Worm (Caenorhabditis elegans) whole organism, young adult: ENCODE results near the gene F55G11.6.

Experiments
- B0336.3 ChIP-seq: fragments of 200-800 bp; sonication (Bioruptor generic); IDR thresholded peaks from 2 replicates; pipeline ENCODE4 v1.3.6; 2022; ENCODE audit warnings: missing genetic modification characterization, missing compliant biosample characterization
- C17E4.6 ChIP-seq: fragments of 200-800 bp; sonication (Bioruptor generic); IDR thresholded peaks from 2 replicates; pipeline ENCODE4 v1.3.6; 2022; ENCODE audit warnings: missing genetic modification reagents, missing genetic modification characterization, missing compliant biosample characterization
- D2030.7 ChIP-seq: fragments of 200-800 bp; sonication (Bioruptor generic); IDR thresholded peaks from 2 replicates; pipeline ENCODE4 v1.3.6; 2022; ENCODE audit warnings: missing genetic modification reagents, missing genetic modification characterization, missing compliant biosample characterization
- F39B2.1 ChIP-seq: fragments of 200-800 bp; sonication (Bioruptor generic); IDR thresholded peaks from 2 replicates; pipeline ENCODE4 v1.3.6; 2022; ENCODE audit warnings: missing genetic modification reagents, missing genetic modification characterization, missing compliant biosample characterization
- F52B5.7 ChIP-seq: sonication (generic microtip); optimal IDR thresholded peaks from 2 replicates; lab custom pipeline; 2016; ENCODE audit warnings: mild to moderate bottlenecking, missing genetic modification characterization, missing compliant biosample characterization
- K12H6.12 ChIP-seq: fragments of 200-800 bp; sonication (Bioruptor generic); optimal IDR thresholded peaks from 2 replicates; lab custom pipeline; 2018; ENCODE audit warnings: mild to moderate bottlenecking, missing genetic modification characterization, missing compliant biosample characterization
- Y53F4B.3 ChIP-seq: fragments of 200-800 bp; sonication (Bioruptor generic); IDR thresholded peaks from 2 replicates; pipeline ENCODE4 v1.3.6; 2022; ENCODE audit warnings: missing genetic modification reagents, missing genetic modification characterization, missing compliant biosample characterization
- Y53G8AR.9 ChIP-seq: fragments of 200-800 bp; sonication (Bioruptor generic); conservative IDR thresholded peaks from 2 replicates; pipeline ENCODE4 v1.3.6; 2022; ENCODE audit warnings: missing genetic modification reagents, missing genetic modification characterization, missing compliant biosample characterization
- Y95B8A.8 ChIP-seq: fragments of 200-800 bp; sonication (Bioruptor generic); IDR thresholded peaks from 2 replicates; pipeline ENCODE4 v1.3.6; 2022; ENCODE audit warnings: missing genetic modification reagents, missing genetic modification characterization, missing compliant biosample characterization
- ZK185.1 ChIP-seq: sonication (generic microtip); optimal IDR thresholded peaks from 2 replicates; lab custom pipeline; 2016; ENCODE audit warnings: mild to moderate bottlenecking, missing genetic modification characterization, missing compliant biosample characterization; ENCODE audit not compliant: poor library complexity, severe bottlenecking
- aptf-3 ChIP-seq: fragments of 200-800 bp; sonication (Bioruptor generic); IDR thresholded peaks from 2 replicates; pipeline ENCODE4 v1.3.6; 2022; ENCODE audit warnings: missing genetic modification characterization, missing compliant biosample characterization
- atf-7 ChIP-seq: sonication (generic microtip); optimal IDR thresholded peaks from 2 replicates; lab custom pipeline; 2017; ENCODE audit warnings: mild to moderate bottlenecking, missing genetic modification characterization, missing compliant biosample characterization
- attf-5 ChIP-seq: fragments of 200-800 bp; sonication (Bioruptor generic); optimal IDR thresholded peaks from 2 replicates; lab custom pipeline; 2018; ENCODE audit warnings: mild to moderate bottlenecking, missing genetic modification characterization, missing compliant biosample characterization
- ccch-3 ChIP-seq: fragments of 200-800 bp; sonication (Bioruptor generic); optimal IDR thresholded peaks from 2 replicates; lab custom pipeline; 2018; ENCODE audit warnings: mild to moderate bottlenecking, missing genetic modification characterization, missing compliant biosample characterization
- ceh-100 ChIP-seq: fragments of 200-800 bp; sonication (Bioruptor generic); IDR thresholded peaks from 2 replicates; pipeline ENCODE4 v1.3.6; 2022; ENCODE audit warnings: missing genetic modification reagents, missing genetic modification characterization, missing compliant biosample characterization
- ceh-27 ChIP-seq: fragments of 200-800 bp; sonication (Bioruptor generic); optimal IDR thresholded peaks from 2 replicates; lab custom pipeline; 2018; ENCODE audit warnings: mild to moderate bottlenecking, missing genetic modification characterization, moderate library complexity, missing compliant biosample characterization
- ceh-91 ChIP-seq: fragments of 200-800 bp; sonication (Bioruptor generic); IDR thresholded peaks from 2 replicates; pipeline ENCODE4 v1.3.6; 2022; ENCODE audit warnings: missing genetic modification reagents, missing genetic modification characterization, missing compliant biosample characterization
- dox-1 ChIP-seq: fragments of 200-800 bp; sonication (Bioruptor generic); IDR thresholded peaks from 2 replicates; pipeline ENCODE4 v1.3.6; 2022; ENCODE audit warnings: missing genetic modification reagents, missing genetic modification characterization, missing compliant biosample characterization
- ekl-4 ChIP-seq: fragments of 200-800 bp; sonication (Bioruptor generic); IDR thresholded peaks from 2 replicates; pipeline ENCODE4 v1.3.6; 2022; ENCODE audit warnings: missing genetic modification reagents, missing genetic modification characterization, missing compliant biosample characterization
- ets-4 ChIP-seq: fragments of 200-800 bp; sonication (Bioruptor generic); optimal IDR thresholded peaks from 2 replicates; lab custom pipeline; 2018; ENCODE audit warnings: mild to moderate bottlenecking, missing genetic modification characterization, missing compliant biosample characterization
- him-1 ChIP-seq: sonication (generic microtip); optimal IDR thresholded peaks from 2 replicates; lab custom pipeline; 2016; ENCODE audit warnings: missing genotype, missing genetic modification reagents, missing genetic modification characterization, missing compliant biosample characterization
- hlh-12 ChIP-seq: sonication (generic microtip); optimal IDR thresholded peaks from 2 replicates; lab custom pipeline; 2016; ENCODE audit warnings: missing genetic modification characterization, missing compliant biosample characterization
- hlh-26 ChIP-seq: fragments of 200-800 bp; sonication (Bioruptor generic); conservative IDR thresholded peaks from 2 replicates; pipeline ENCODE4 v1.3.6; 2022; ENCODE audit warnings: missing genetic modification reagents, missing genetic modification characterization, missing compliant biosample characterization
- lag-1 ChIP-seq: fragments of 200-800 bp; sonication (Bioruptor generic); IDR thresholded peaks from 2 replicates; pipeline ENCODE4 v1.3.6; 2022; ENCODE audit warnings: missing genetic modification reagents, missing genetic modification characterization, missing compliant biosample characterization
- let-526 ChIP-seq: fragments of 200-800 bp; sonication (Bioruptor generic); IDR thresholded peaks from 2 replicates; pipeline ENCODE4 v1.3.6; 2022; ENCODE audit warnings: missing genetic modification reagents, missing genetic modification characterization, missing compliant biosample characterization
- lin-40 ChIP-seq: sonication (generic microtip); optimal IDR thresholded peaks from 2 replicates; lab custom pipeline; 2016; ENCODE audit warnings: missing genetic modification characterization, mild to moderate bottlenecking, missing compliant biosample characterization, missing genotype, missing genetic modification reagents
- lin-54 ChIP-seq: fragments of 200-800 bp; sonication (Bioruptor generic); optimal IDR thresholded peaks from 2 replicates; lab custom pipeline; 2018; ENCODE audit warnings: mild to moderate bottlenecking, missing genetic modification characterization, missing compliant biosample characterization
- nfya-2 ChIP-seq: fragments of 200-800 bp; sonication (Bioruptor generic); IDR thresholded peaks from 2 replicates; pipeline ENCODE4 v1.3.6; 2022; ENCODE audit warnings: missing genetic modification reagents, missing genetic modification characterization, missing compliant biosample characterization
- nfyb-1 ChIP-seq: fragments of 200-800 bp; sonication (Bioruptor generic); IDR thresholded peaks from 2 replicates; pipeline ENCODE4 v1.3.6; 2022; ENCODE audit warnings: missing genetic modification reagents, missing genetic modification characterization, missing compliant biosample characterization
- nhr-120 ChIP-seq: fragments of 200-800 bp; sonication (Bioruptor generic); IDR thresholded peaks from 2 replicates; pipeline ENCODE4 v1.3.6; 2022; ENCODE audit warnings: missing genetic modification characterization, missing compliant biosample characterization
- nhr-80 ChIP-seq: sonication (generic microtip); optimal IDR thresholded peaks from 2 replicates; lab custom pipeline; 2016; ENCODE audit warnings: missing genetic modification characterization, missing compliant biosample characterization
- sdz-38 ChIP-seq: sonication (generic microtip); optimal IDR thresholded peaks from 2 replicates; lab custom pipeline; 2016; ENCODE audit warnings: missing genotype, missing genetic modification characterization, missing compliant biosample characterization
- tbp1 ChIP-seq: fragments of 200-800 bp; sonication (Bioruptor generic); optimal IDR thresholded peaks from 2 replicates; lab custom pipeline; 2018; ENCODE audit warnings: mild to moderate bottlenecking, missing genetic modification characterization, missing compliant biosample characterization
- unc-62 ChIP-seq: fragments of 150-350 bp; optimal IDR thresholded peaks from 2 replicates; lab custom pipeline; 2014; ENCODE audit warnings: missing biosample characterization, missing genetic modification reagents, missing genetic modification characterization
- ztf-26 ChIP-seq: sonication (generic microtip); optimal IDR thresholded peaks from 2 replicates; lab custom pipeline; 2017; ENCODE audit warnings: missing genetic modification characterization, missing compliant biosample characterization

The F55G11.6 gene

DNA sequence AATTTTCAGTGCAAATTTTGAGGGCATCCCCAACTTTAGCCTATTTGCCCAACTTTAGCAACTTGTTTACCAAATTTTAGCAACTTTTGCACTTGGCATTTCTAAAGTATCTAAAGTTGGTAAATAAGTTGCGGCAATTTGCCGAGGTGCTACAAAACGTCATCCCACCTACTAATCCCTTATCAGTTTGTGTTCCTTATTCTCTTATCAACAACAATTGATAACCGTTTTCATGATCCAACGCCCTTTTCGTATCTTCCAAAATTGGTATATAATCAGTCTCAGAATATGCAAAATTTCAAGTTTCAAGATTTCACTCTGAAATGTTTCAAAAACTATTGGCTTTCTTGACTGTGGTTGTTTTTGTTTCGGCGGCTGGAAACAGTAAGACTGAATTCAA lies 15.5 kb downstream of the F55G11.6 start, which contains the start of gene F55G11.4 (continued):
- TF ChIP-seq ZK185.1 (tag; lab: Kevin White, UChicago) (no peak), C17E4.6 (no peak), nfya-2 (GFP tag; lab: Robert Waterston, UW) (no peak)

DNA sequence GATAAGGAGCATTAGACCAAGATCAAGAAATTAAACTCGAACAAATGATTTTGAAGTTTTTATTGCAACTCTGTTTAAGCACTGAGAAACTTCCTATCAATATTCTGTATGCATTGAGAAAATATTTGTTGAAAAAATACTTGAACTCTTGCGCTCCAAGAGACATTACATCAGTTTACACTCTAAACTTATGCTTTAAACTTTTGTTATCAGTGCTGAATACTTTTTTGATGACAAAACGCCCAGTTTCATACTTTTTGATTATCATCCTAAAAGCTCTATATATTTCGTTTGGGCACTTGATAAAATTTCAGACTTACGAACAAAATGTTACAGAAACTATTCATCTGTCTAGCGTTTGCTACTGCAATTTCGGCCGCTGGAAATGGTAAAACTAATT lies 18.2 kb downstream of the F55G11.6 start, which contains the start of gene dod-17:
TSS of gene dod-17 (plus strand) at position 323 of the 400 bp plus-strand sequence.
- TF ChIP-seq ccch-3 (GFP tag; lab: Kevin White, UChicago) (no peak), nfyb-1 (GFP tag; lab: Robert Waterston, UW) (no peak), ets-4 (GFP tag; lab: Kevin White, UChicago) (no peak), aptf-3 (no peak), ekl-4 (GFP tag; lab: Robert Waterston, UW) (no peak), Y95B8A.8 (no peak), ceh-91 (GFP tag; lab: Robert Waterston, UW) (no peak), ZK185.1 (tag; lab: Kevin White, UChicago) (no peak), sdz-38 (tag; lab: Kevin White, UChicago) (no peak), F39B2.1 (GFP tag; lab: Robert Waterston, UW) (no peak), lag-1 (no peak), B0336.3 (GFP tag; lab: Robert Waterston, UW) (no peak), hlh-12 (tag; lab: Kevin White, UChicago) (no peak)
- TF ChIP-seq, all 124 proteins: peak for 0

DNA sequence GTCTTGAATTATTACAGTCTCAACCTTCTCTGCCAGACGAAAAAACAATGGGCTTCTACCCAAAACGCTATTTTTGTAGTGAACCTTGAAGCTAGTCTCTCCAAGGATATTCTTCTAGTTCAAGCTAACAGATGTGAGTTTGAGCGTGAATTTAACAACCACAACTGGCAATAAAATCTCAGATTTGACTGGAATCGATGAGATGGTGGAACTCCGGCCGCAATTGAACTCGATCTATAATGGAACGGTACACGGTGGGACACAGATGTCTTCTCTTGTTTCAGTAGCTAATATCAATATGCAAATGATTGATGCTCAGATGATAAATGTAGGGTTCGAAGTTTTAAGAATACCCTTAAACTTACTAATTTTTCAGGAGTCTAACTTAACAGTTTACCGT lies 19.8 kb downstream of the F55G11.6 start:
- no peak for TF ChIP-seq ceh-27 (GFP tag; lab: Kevin White, UChicago)
- TF ChIP-seq F52B5.7 (tag; lab: Kevin White, UChicago) = no peak
- no peak for TF ChIP-seq him-1 (tag; lab: Kevin White, UChicago)
- TF ChIP-seq attf-5 (GFP tag; lab: Kevin White, UChicago) = no peak
- no peak for TF ChIP-seq K12H6.12 (tag; lab: Kevin White, UChicago)
- TF ChIP-seq nhr-120 = no peak
- TF ChIP-seq lin-40 (tag; lab: Kevin White, UChicago) = no peak

DNA sequence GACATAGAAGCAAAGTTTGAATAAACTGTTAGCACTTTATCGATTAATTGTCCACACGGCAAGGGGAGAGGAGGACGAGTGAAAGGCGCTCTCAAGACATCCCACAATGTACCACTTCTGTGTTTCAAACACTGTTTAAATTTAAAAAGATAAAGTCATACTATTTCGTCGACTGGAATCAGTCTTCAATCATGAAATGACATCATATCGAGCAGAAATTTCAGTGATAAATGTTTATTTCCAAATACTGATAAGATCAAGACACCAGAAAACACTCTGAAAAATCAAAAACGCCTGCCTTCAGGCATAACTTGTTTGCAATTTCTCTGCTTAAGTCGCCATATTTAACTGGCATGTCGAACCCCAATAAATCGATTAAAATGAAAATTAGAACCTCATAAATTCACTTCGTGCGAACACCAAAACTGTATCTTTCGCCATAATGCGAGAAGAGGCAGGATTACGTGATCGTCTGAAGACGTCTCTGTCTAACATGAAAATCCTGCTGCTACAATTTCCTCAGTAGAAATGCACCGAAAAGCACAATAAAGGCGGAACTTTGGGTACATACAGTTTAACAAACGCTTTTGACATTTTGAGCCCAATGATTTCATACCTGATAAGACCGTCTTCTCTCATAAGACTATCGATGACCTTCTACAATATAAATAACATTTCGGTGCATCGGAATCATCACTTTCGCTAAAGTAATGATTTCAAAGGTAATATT lies 20.6 kb downstream of the F55G11.6 start, which contains the start of gene K10D11.2:
TSS of gene K10D11.2 (plus strand) at position 680 of the 730 bp plus-strand sequence.
- 0 out of 2 replicates have a peak, but pooled peaks have one; percentile 38 for TF ChIP-seq dox-1 (GFP tag; lab: Robert Waterston, UW)
- TF ChIP-seq lag-1 = no peak
- TF ChIP-seq atf-7 (tag; lab: Kevin White, UChicago) = peak; percentile 16
- no peak for TF ChIP-seq unc-62 (GFP tag; lab: Kevin White, UChicago)
- TF ChIP-seq ceh-100 (GFP tag; lab: Robert Waterston, UW) = no peak
- TF ChIP-seq lin-54 (GFP tag; lab: Kevin White, UChicago) = no peak
- no peak for TF ChIP-seq Y53F4B.3 (GFP tag; lab: Robert Waterston, UW)
- TF ChIP-seq nfyb-1 (GFP tag; lab: Robert Waterston, UW) = no peak
- no peak for TF ChIP-seq D2030.7 (GFP tag; lab: Robert Waterston, UW)
- TF ChIP-seq hlh-26 (GFP tag; lab: Robert Waterston, UW) = no peak
- peak; percentile 39 for TF ChIP-seq nhr-80 (tag; lab: Kevin White, UChicago)
- no peak for TF ChIP-seq tbp1 (GFP tag; lab: Kevin White, UChicago)
- TF ChIP-seq ztf-26 (tag; lab: Kevin White, UChicago) = no peak
- no peak for TF ChIP-seq let-526 (GFP tag; lab: Robert Waterston, UW)
- TF ChIP-seq Y53G8AR.9 (GFP tag; lab: Robert Waterston, UW) = no peak
